Fruit fly (Drosophila melanogaster) whole organism, embryonic: ENCODE results near the gene Elp4.

Source experiments
- Atf-2 ChIP-seq: fragments of 200-800 bp; sonication (Bioruptor generic); optimal IDR thresholded peaks from 2 replicates; lab custom pipeline; 2016; ENCODE audit warnings: missing biosample characterization, missing genetic modification characterization
- Atf3 ChIP-seq: fragments of 200-800 bp; sonication (Bioruptor generic); optimal IDR thresholded peaks from 3 replicates; lab custom pipeline; 2016; ENCODE audit warnings: missing biosample characterization, missing genetic modification characterization
- Awh ChIP-seq: fragments of 200-800 bp; sonication (Bioruptor generic); IDR thresholded peaks from 2 replicates; pipeline ENCODE4, ENCODE4 v1.3.6; 2022; ENCODE audit warnings: missing biosample characterization, missing genetic modification characterization
- Bdp1 ChIP-seq: fragments of 200-800 bp; sonication (Bioruptor generic); optimal IDR thresholded peaks from 3 replicates; lab custom pipeline; 2016; ENCODE audit warnings: missing biosample characterization, missing genetic modification characterization
- Bgb ChIP-seq: fragments of 200-800 bp; sonication (Bioruptor generic); IDR thresholded peaks from 2 replicates; pipeline ENCODE4 v1.3.6; 2022; ENCODE audit warnings: missing biosample characterization, missing genetic modification characterization; ENCODE audit not compliant: partially characterized antibody
- CG11398 ChIP-seq: fragments of 200-800 bp; sonication (Bioruptor generic); optimal IDR thresholded peaks from 2 replicates; lab custom pipeline; 2016; ENCODE audit warnings: missing biosample characterization, missing genetic modification characterization
- CG12104 ChIP-seq: fragments of 200-800 bp; sonication (Bioruptor generic); optimal IDR thresholded peaks from 3 replicates; lab custom pipeline; 2016; ENCODE audit warnings: missing biosample characterization, missing genetic modification characterization
- CG12391 ChIP-seq: fragments of 200-800 bp; sonication (Bioruptor generic); optimal IDR thresholded peaks from 3 replicates; lab custom pipeline; 2018; ENCODE audit warnings: missing biosample characterization, mild to moderate bottlenecking, missing genetic modification characterization, moderate library complexity
- CG15601 ChIP-seq: fragments of 200-800 bp; sonication (Bioruptor generic); optimal IDR thresholded peaks from 3 replicates; lab custom pipeline; 2019; ENCODE audit warnings: missing biosample characterization, mild to moderate bottlenecking, missing genetic modification characterization, moderate library complexity
- CG16863 ChIP-seq: fragments of 200-800 bp; sonication (Bioruptor generic); optimal IDR thresholded peaks from 3 replicates; lab custom pipeline; 2016; ENCODE audit warnings: missing biosample characterization, missing genetic modification characterization
- CG17186 ChIP-seq: fragments of 200-800 bp; sonication (Bioruptor generic); optimal IDR thresholded peaks from 3 replicates; lab custom pipeline; 2017; ENCODE audit warnings: missing biosample characterization, missing genetic modification reagents, missing genetic modification characterization
- CG2199 ChIP-seq: fragments of 200-800 bp; sonication (Bioruptor generic); IDR thresholded peaks from 3 replicates; pipeline ENCODE4 v1.3.6; 2022; ENCODE audit warnings: missing biosample characterization, missing genetic modification characterization
- CG2678 ChIP-seq: fragments of 200-800 bp; sonication (Bioruptor generic); optimal IDR thresholded peaks from 3 replicates; lab custom pipeline; 2019; ENCODE audit warnings: missing biosample characterization, mild to moderate bottlenecking, missing genetic modification characterization, moderate library complexity
- CG31441 ChIP-seq: fragments of 200-800 bp; sonication (Bioruptor generic); IDR thresholded peaks from 2 replicates; pipeline ENCODE4 v1.3.6; 2022; ENCODE audit warnings: missing biosample characterization, missing genetic modification characterization
- CG4617 ChIP-seq: fragments of 200-800 bp; sonication (Bioruptor generic); optimal IDR thresholded peaks from 3 replicates; lab custom pipeline; 2016; ENCODE audit warnings: missing biosample characterization, missing genetic modification characterization, borderline replicate concordance
- CG6791 ChIP-seq: fragments of 200-800 bp; sonication (Bioruptor generic); IDR thresholded peaks from 3 replicates; pipeline ENCODE4 v1.3.6; 2022; ENCODE audit warnings: missing biosample characterization, missing genetic modification characterization; ENCODE audit not compliant: partially characterized antibody
- CG7928 ChIP-seq: fragments of 200-800 bp; sonication (Bioruptor generic); optimal IDR thresholded peaks from 2 replicates; lab custom pipeline; 2017; ENCODE audit warnings: missing biosample characterization, mild to moderate bottlenecking, missing genetic modification characterization
- CG9727 ChIP-seq: fragments of 200-800 bp; sonication (Bioruptor generic); optimal IDR thresholded peaks from 3 replicates; lab custom pipeline; 2017; ENCODE audit warnings: missing biosample characterization, mild to moderate bottlenecking, missing genetic modification characterization
- D19A ChIP-seq: fragments of 200-800 bp; optimal IDR thresholded peaks from 3 replicates; lab custom pipeline; 2019; ENCODE audit warnings: missing biosample characterization, mild to moderate bottlenecking, missing genetic modification characterization, moderate library complexity
- Drgx ChIP-seq: fragments of 200-800 bp; sonication (Bioruptor generic); IDR thresholded peaks from 2 replicates; pipeline ENCODE4 v1.3.6; 2022; ENCODE audit warnings: missing biosample characterization, missing genetic modification characterization
- HmgZ ChIP-seq: fragments of 200-800 bp; sonication (Bioruptor generic); optimal IDR thresholded peaks from 2 replicates; lab custom pipeline; 2018; ENCODE audit warnings: missing biosample characterization, mild to moderate bottlenecking, missing genetic modification characterization
- Hr78 ChIP-seq, 2 experiments: fragments of 200-800 bp in 1 of 2; fragments of >200 bp in 1 of 2; sonication (Bioruptor generic) in 1 of 2; optimal IDR thresholded peaks; 2 replicates each; lab custom pipeline; 2017 to 2019; ENCODE audit warnings: missing biosample characterization in 2 of 2, missing genetic modification characterization in 2 of 2, mild to moderate bottlenecking in 1 of 2, moderate library complexity in 1 of 2
- MBD-R2 ChIP-seq: fragments of 200-800 bp; sonication (Bioruptor generic); IDR thresholded peaks from 2 replicates; pipeline ENCODE4 v1.3.6; 2022; ENCODE audit warnings: missing biosample characterization, missing genetic modification characterization
- NfI ChIP-seq: fragments of 200-800 bp; sonication (Bioruptor generic); optimal IDR thresholded peaks from 3 replicates; lab custom pipeline; 2018; ENCODE audit warnings: missing biosample characterization, mild to moderate bottlenecking, missing genetic modification characterization, moderate library complexity
- PHDP ChIP-seq: fragments of 200-800 bp; sonication (Bioruptor generic); optimal IDR thresholded peaks from 3 replicates; lab custom pipeline; 2018; ENCODE audit warnings: missing biosample characterization, mild to moderate bottlenecking, missing genetic modification characterization, moderate library complexity
- Ptx1 ChIP-seq: fragments of 200-800 bp; sonication (Bioruptor generic); IDR thresholded peaks from 2 replicates; pipeline ENCODE4 v1.3.6; 2022; ENCODE audit warnings: missing biosample characterization, missing genetic modification characterization
- Spps ChIP-seq: fragments of 200-800 bp; sonication (Bioruptor generic); optimal IDR thresholded peaks from 2 replicates; lab custom pipeline; 2018; ENCODE audit warnings: missing biosample characterization, mild to moderate bottlenecking, missing genetic modification characterization
- al ChIP-seq: fragments of 200-800 bp; sonication (Bioruptor generic); IDR thresholded peaks from 2 replicates; pipeline ENCODE4 v1.3.6; 2022; ENCODE audit warnings: missing biosample characterization, missing genetic modification characterization
- bbx ChIP-seq: fragments of 200-800 bp; sonication (Bioruptor generic); IDR thresholded peaks from 2 replicates; pipeline ENCODE4 v1.3.6; 2022; ENCODE audit warnings: missing biosample characterization, missing genetic modification characterization; ENCODE audit not compliant: partially characterized antibody
- btn ChIP-seq: fragments of 200-800 bp; sonication (Bioruptor generic); optimal IDR thresholded peaks from 2 replicates; lab custom pipeline; 2016; ENCODE audit warnings: missing biosample characterization, missing genetic modification characterization
- cad ChIP-seq: fragments of >200 bp; optimal IDR thresholded peaks from 2 replicates; lab custom pipeline; 2017; ENCODE audit warnings: missing biosample characterization, missing genetic modification characterization
- chinmo ChIP-seq: fragments of 200-800 bp; sonication (Bioruptor generic); IDR thresholded peaks from 4 replicates; pipeline ENCODE4 v1.3.6; 2022; ENCODE audit warnings: missing biosample characterization, missing genetic modification characterization; ENCODE audit not compliant: partially characterized antibody
- chn ChIP-seq: fragments of 200-800 bp; sonication (Bioruptor generic); optimal IDR thresholded peaks from 2 replicates; lab custom pipeline; 2016; ENCODE audit warnings: missing biosample characterization, missing genetic modification characterization
- croc ChIP-seq: fragments of 200-800 bp; sonication (Bioruptor generic); conservative IDR thresholded peaks from 3 replicates; pipeline ENCODE4 v1.3.6; 2022; ENCODE audit warnings: missing biosample characterization, missing genetic modification characterization
- dan ChIP-seq: fragments of 200-800 bp; sonication (Bioruptor generic); IDR thresholded peaks from 2 replicates; pipeline ENCODE4 v1.3.6; 2022; ENCODE audit warnings: missing biosample characterization, missing genetic modification characterization
- dmrt11E ChIP-seq: fragments of 200-800 bp; sonication (Bioruptor generic); optimal IDR thresholded peaks from 3 replicates; lab custom pipeline; 2018; ENCODE audit warnings: missing biosample characterization, mild to moderate bottlenecking, missing genetic modification characterization, moderate library complexity
- ftz-f1 ChIP-seq: fragments of 200-800 bp; sonication (Bioruptor generic); optimal IDR thresholded peaks from 2 replicates; lab custom pipeline; 2016; ENCODE audit warnings: missing biosample characterization, missing genetic modification characterization
- gce ChIP-seq: fragments of 200-800 bp; sonication (Bioruptor generic); IDR thresholded peaks from 3 replicates; pipeline ENCODE4 v1.3.6; 2022; ENCODE audit warnings: missing biosample characterization, missing genetic modification characterization
- klu ChIP-seq: fragments of 200-800 bp; sonication (Bioruptor generic); IDR thresholded peaks from 2 replicates; pipeline ENCODE4 v1.3.6; 2022; ENCODE audit warnings: missing biosample characterization, missing genetic modification characterization
- pzg ChIP-seq: fragments of 200-800 bp; sonication (Bioruptor generic); optimal IDR thresholded peaks from 3 replicates; lab custom pipeline; 2018; ENCODE audit warnings: missing biosample characterization, mild to moderate bottlenecking, missing genetic modification characterization, moderate library complexity
- ranshi ChIP-seq: fragments of 200-800 bp; sonication (Bioruptor generic); IDR thresholded peaks from 2 replicates; pipeline ENCODE4 v1.3.6; 2022; ENCODE audit warnings: missing biosample characterization, missing genetic modification characterization
- row ChIP-seq: fragments of 200-800 bp; sonication (Bioruptor generic); IDR thresholded peaks from 3 replicates; pipeline ENCODE4 v1.3.6; 2022; ENCODE audit warnings: missing biosample characterization, missing genetic modification characterization
- run ChIP-seq: fragments of 200-800 bp; sonication (Bioruptor generic); optimal IDR thresholded peaks from 3 replicates; lab custom pipeline; 2018; ENCODE audit warnings: missing biosample characterization, mild to moderate bottlenecking, missing genetic modification characterization
- seq ChIP-seq: fragments of 200-800 bp; sonication (Bioruptor generic); IDR thresholded peaks from 2 replicates; pipeline ENCODE4 v1.3.6; 2022; ENCODE audit warnings: missing biosample characterization, missing genetic modification characterization
- sob ChIP-seq: fragments of 200-800 bp; sonication (Bioruptor generic); IDR thresholded peaks from 2 replicates; pipeline ENCODE4 v1.3.6; 2022; ENCODE audit warnings: missing biosample characterization, missing genetic modification characterization
- tio ChIP-seq: fragments of 200-800 bp; sonication (Bioruptor generic); optimal IDR thresholded peaks from 2 replicates; lab custom pipeline; 2017; ENCODE audit warnings: missing biosample characterization, missing genetic modification characterization, inconsistent platforms
- tna ChIP-seq: fragments of 200-800 bp; sonication (Bioruptor generic); IDR thresholded peaks from 2 replicates; pipeline ENCODE4 v1.3.6; 2022; ENCODE audit warnings: missing biosample characterization, missing genetic modification characterization; ENCODE audit not compliant: partially characterized antibody
- tup ChIP-seq: fragments of 200-800 bp; sonication (Bioruptor generic); optimal IDR thresholded peaks from 2 replicates; lab custom pipeline; 2016; ENCODE audit warnings: missing biosample characterization, mild to moderate bottlenecking, missing genetic modification characterization, moderate library complexity

The Elp4 gene

DNA sequence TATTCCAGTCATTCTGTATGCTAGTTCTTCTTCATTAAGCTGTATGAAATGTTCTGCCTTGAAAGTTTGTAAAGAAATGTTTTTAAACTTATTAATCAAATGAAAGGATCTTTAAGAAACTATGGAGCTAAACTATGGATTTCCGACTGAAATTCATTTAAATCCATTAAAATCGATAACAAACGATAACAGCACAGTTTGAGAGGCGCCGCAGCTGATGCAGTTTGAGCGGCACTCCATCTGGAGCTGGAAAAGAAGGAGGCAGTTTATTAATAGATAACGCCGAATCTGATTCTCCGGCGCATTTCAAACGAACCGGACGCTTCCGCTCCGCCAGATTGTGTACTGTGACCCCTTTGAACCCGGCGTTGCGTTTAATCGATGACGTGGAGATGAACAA lies 3.9 kb downstream of the Elp4 start, which contains the start of gene CG31915 (continued):
- TF ChIP-seq ftz-f1 (GFP tag; lab: Kevin White, UChicago): no peak
- TF ChIP-seq gce (GFP tag; lab: Robert Waterston, UW): no peak
- no peak for TF ChIP-seq dmrt11E (tag; lab: Kevin White, UChicago)
- no peak for TF ChIP-seq Ptx1
- peak; percentile 92 for TF ChIP-seq cad (GFP tag; lab: Kevin White, UChicago)
- no peak for TF ChIP-seq CG11398 (GFP tag; lab: Kevin White, UChicago)
- peak; percentile 37 for TF ChIP-seq pzg (GFP tag; lab: Kevin White, UChicago)
- no peak for TF ChIP-seq Bdp1
- TF ChIP-seq chn: no peak
- no peak for TF ChIP-seq CG4617
- TF ChIP-seq CG7928 (GFP tag; lab: Kevin White, UChicago): no peak
- no peak for TF ChIP-seq PHDP
- TF ChIP-seq run: no peak
- no peak for TF ChIP-seq tup (GFP tag; lab: Kevin White, UChicago)
- TF ChIP-seq tio: no peak
- no peak for TF ChIP-seq CG12104 (GFP tag; lab: Kevin White, UChicago)
- TF ChIP-seq al (GFP tag; lab: Robert Waterston, UW): no peak
- TF ChIP-seq dan (GFP tag; lab: Robert Waterston, UW): no peak
- TF ChIP-seq HmgZ (tag; lab: Kevin White, UChicago): peak; percentile 36
- no peak for TF ChIP-seq Drgx
- no peak for TF ChIP-seq Atf-2 (GFP tag; lab: Kevin White, UChicago)
- TF ChIP-seq CG31441 (GFP tag; lab: Robert Waterston, UW): no peak
- peak; percentile 83 for TF ChIP-seq bbx (GFP tag; lab: Robert Waterston, UW)
- no peak for TF ChIP-seq CG16863 (GFP tag; lab: Kevin White, UChicago)
- no peak for TF ChIP-seq CG17186 (GFP tag; lab: Kevin White, UChicago)
- peak; percentile 82 for TF ChIP-seq MBD-R2 (GFP tag; lab: Robert Waterston, UW)
- no peak for TF ChIP-seq row (GFP tag; lab: Robert Waterston, UW)
- peak; percentile 91 for TF ChIP-seq chinmo (GFP tag; lab: Robert Waterston, UW)
- TF ChIP-seq ranshi: no peak
- TF ChIP-seq Awh (GFP tag; lab: Robert Waterston, UW): no peak
- TF ChIP-seq CG6791 (GFP tag; lab: Robert Waterston, UW): peak; percentile 89
- no peak for TF ChIP-seq CG15601 (tag; lab: Kevin White, UChicago)
- no peak for TF ChIP-seq seq
- no peak for TF ChIP-seq NfI
- TF ChIP-seq btn: no peak
- TF ChIP-seq Spps (tag; lab: Kevin White, UChicago): no peak
- peak; percentile 83 for TF ChIP-seq Bgb (GFP tag; lab: Robert Waterston, UW)
- TF ChIP-seq sob (GFP tag; lab: Robert Waterston, UW): no peak
- no peak for TF ChIP-seq CG2678
- TF ChIP-seq CG12391 (tag; lab: Kevin White, UChicago): no peak
- TF ChIP-seq D19A: no peak
- no peak for TF ChIP-seq croc
- TF ChIP-seq tna (GFP tag; lab: Robert Waterston, UW): peak; percentile 85
- TF ChIP-seq Hr78 (GFP tag; optimal IDR thresholded peaks at IDR 0.05; lab: Kevin White, UChicago): peak in 1 of 2 experiments; percentile 81
- no peak for TF ChIP-seq Atf3 (GFP tag; lab: Kevin White, UChicago)
- TF ChIP-seq CG2199 (GFP tag; lab: Robert Waterston, UW): 0 out of 3 replicates have a peak, but pooled peaks have one; percentile 25
- TF ChIP-seq klu: no peak
- no peak for TF ChIP-seq CG9727 (GFP tag; lab: Kevin White, UChicago)
